Fruit fly (Drosophila melanogaster): ENCODE data around the gene Rab11.

The Rab11 gene

DNA sequence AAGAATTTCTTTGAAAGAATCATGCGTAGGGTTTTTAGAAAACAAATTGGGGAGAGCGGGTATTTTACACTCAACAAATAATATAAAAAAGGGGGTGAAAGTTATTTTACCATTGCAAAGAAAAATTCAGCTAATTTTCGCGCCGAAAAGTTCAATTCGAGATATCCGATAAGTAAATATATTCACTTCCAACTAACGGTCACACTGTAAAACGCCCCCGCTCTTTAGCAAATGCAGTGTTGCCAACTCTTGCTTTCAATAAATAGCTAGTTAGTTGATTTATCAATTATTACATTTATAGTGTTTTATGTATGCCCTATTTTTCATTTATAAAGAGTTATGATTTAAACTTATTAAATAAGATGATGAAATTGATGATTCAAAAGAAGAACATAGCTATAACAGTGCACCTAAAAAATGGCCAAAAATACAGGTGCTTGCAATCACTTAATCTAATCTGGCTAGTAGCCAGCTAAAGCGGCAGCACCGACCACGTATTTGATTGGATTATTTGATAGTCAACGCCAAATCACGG lies 27.1 kb downstream of the Rab11 start, which contains the start of gene meigo (continued):
- TF ChIP-seq CG10431 (GFP tag; optimal IDR thresholded peaks at IDR 0.05) (no peak), stwl (tag; optimal IDR thresholded peaks at IDR 0.05) (peak; percentile 66), Atf3 (GFP tag; optimal IDR thresholded peaks at IDR 0.05) (peak; percentile 19), Neu2 (GFP tag; optimal IDR thresholded peaks at IDR 0.05; ENCODE audit: borderline replicate concordance) (no peak), btn (GFP tag; optimal IDR thresholded peaks at IDR 0.05) (no peak), sisA (GFP tag; IDR thresholded peaks at IDR 0.05) (peak; percentile 32; the same call in 1 of the 2 replicates), CG3726 (GFP tag; IDR thresholded peaks at IDR 0.05) (no peak), D19B (GFP tag; optimal IDR thresholded peaks at IDR 0.05) (peak; percentile 6), dati (GFP tag; IDR thresholded peaks at IDR 0.05) (no peak), CG12769 (tag; optimal IDR thresholded peaks at IDR 0.05) (no peak), ato (GFP tag; IDR thresholded peaks at IDR 0.05; ENCODE audit: partially characterized antibody) (no peak), nerfin-1 (tag; optimal IDR thresholded peaks at IDR 0.05) (peak; percentile 74), lov (optimal IDR thresholded peaks at IDR 0.05) (no peak), lov (GFP tag; IDR thresholded peaks at IDR 0.05) (no peak), Aef1 (GFP tag; IDR thresholded peaks at IDR 0.05) (peak; percentile 58), CG14860 (GFP tag; IDR thresholded peaks at IDR 0.05; ENCODE audit: partially characterized antibody) (no peak), danr (GFP tag; IDR thresholded peaks at IDR 0.05) (no peak), Nf-YB (GFP tag; optimal IDR thresholded peaks at IDR 0.05) (peak; percentile 50), pita (GFP tag; optimal IDR thresholded peaks at IDR 0.05) (no peak), pnt (GFP tag; optimal IDR thresholded peaks at IDR 0.05) (peak; percentile 8), ash1 (GFP tag; optimal IDR thresholded peaks at IDR 0.05) (no peak), Hr3 (GFP tag; optimal IDR thresholded peaks at IDR 0.05) (peak; percentile 68), CG11504 (tag; optimal IDR thresholded peaks at IDR 0.05) (no peak), B-H2 (GFP tag; optimal IDR thresholded peaks at IDR 0.05) (peak; percentile 80), Mes4 (GFP tag; optimal IDR thresholded peaks at IDR 0.05) (no peak), zf30C (GFP tag; optimal IDR thresholded peaks at IDR 0.05) (no peak), CG17385 (GFP tag; optimal IDR thresholded peaks at IDR 0.05) (no peak), tna (GFP tag; IDR thresholded peaks at IDR 0.05; ENCODE audit: partially characterized antibody) (no peak), CG2199 (GFP tag; IDR thresholded peaks at IDR 0.05) (no peak), CG34376 (GFP tag; optimal IDR thresholded peaks at IDR 0.05) (peak; percentile 48), ftz-f1 (GFP tag; optimal IDR thresholded peaks at IDR 0.05) (peak; percentile 0), bigmax (GFP tag; optimal IDR thresholded peaks at IDR 0.05) (no peak), CG6272 (GFP tag; IDR thresholded peaks at IDR 0.05) (peak; percentile 65), CG6854 (GFP tag; optimal IDR thresholded peaks at IDR 0.05) (no peak), sqz (GFP tag; optimal IDR thresholded peaks at IDR 0.05) (no peak), Ada2b (GFP tag; IDR thresholded peaks at IDR 0.05) (peak; percentile 45), CG10543 (GFP tag; optimal IDR thresholded peaks at IDR 0.05) (peak; percentile 68), toy (GFP tag; IDR thresholded peaks at IDR 0.05) (no peak), CG4360 (GFP tag; IDR thresholded peaks at IDR 0.05) (no peak), Lhr (GFP tag; optimal IDR thresholded peaks at IDR 0.05) (peak; percentile 46), bsh (GFP tag; optimal IDR thresholded peaks at IDR 0.05) (peak in 1 of 2 experiments; percentile 67), Opbp (GFP tag; IDR thresholded peaks at IDR 0.05; ENCODE audit: partially characterized antibody) (no peak), CG8281 (tag; optimal IDR thresholded peaks at IDR 0.05) (peak; percentile 30), zfh2 (GFP tag; optimal IDR thresholded peaks at IDR 0.05) (peak; percentile 69), Myb (GFP tag; optimal IDR thresholded peaks at IDR 0.05) (peak; percentile 20), sima (GFP tag; optimal IDR thresholded peaks at IDR 0.05) (no peak), CG18599 (GFP tag; optimal IDR thresholded peaks at IDR 0.05) (no peak), so (GFP tag; IDR thresholded peaks at IDR 0.05) (0 out of 3 replicates have a peak, but pooled peaks have one; percentile 51), CG10147 (GFP tag; optimal IDR thresholded peaks at IDR 0.05) (peak; percentile 78), HLH4C (GFP tag; IDR thresholded peaks at IDR 0.05; ENCODE audit: partially characterized antibody) (no peak)

All from whole organism, embryonic.